Worm (Caenorhabditis elegans) whole organism, late embryonic: ENCODE measurements around the gene F16H6.9.

Source experiments
- lin-11 ChIP-seq: fragments of 200-800 bp; sonication (Bioruptor generic); optimal IDR thresholded peaks from 2 replicates; lab custom pipeline; 2018; ENCODE audit warnings: mild to moderate bottlenecking, missing genetic modification characterization, missing compliant biosample characterization
- madf-2 ChIP-seq: sonication (generic microtip); optimal IDR thresholded peaks from 2 replicates; lab custom pipeline; 2017; ENCODE audit warnings: missing genetic modification characterization, missing compliant biosample characterization
- nfya-1 ChIP-seq: sonication (generic microtip); optimal IDR thresholded peaks from 2 replicates; lab custom pipeline; 2017; ENCODE audit warnings: missing genetic modification characterization, mild to moderate bottlenecking, missing compliant biosample characterization, antibody characterized with exemption, moderate library complexity
- pros-1 ChIP-seq: fragments of 150-350 bp; optimal IDR thresholded peaks from 2 replicates; lab custom pipeline; 2014; ENCODE audit warnings: missing biosample characterization, missing genetic modification reagents, missing genetic modification characterization

ce11 chrV:18184910-18185309 lies 32.0 kb upstream of the F16H6.9 start, which contains the start of gene C31G12.3:
- TF ChIP-seq nfya-1 (tag; lab: Kevin White, UChicago) (no peak), lin-11 (tag; lab: Kevin White, UChicago) (no peak), pros-1 (tag; lab: Kevin White, UChicago) (no peak), madf-2 (no peak)
